Fruit fly (Drosophila melanogaster): ENCODE measurements around the gene CG9705.

Gene CG9705

dm6 chr3L:16805806-16806719 lies 26.2 kb downstream of the CG9705 start (continued):
- TF ChIP-seq CG3163 (GFP tag; optimal IDR thresholded peaks at IDR 0.05) (no peak), CG12071 (GFP tag; optimal IDR thresholded peaks at IDR 0.05) (no peak), fu2 (GFP tag; optimal IDR thresholded peaks at IDR 0.05) (peak; percentile 10), sisA (GFP tag; IDR thresholded peaks at IDR 0.05) (peak; percentile 51), CG32772 (GFP tag; IDR thresholded peaks at IDR 0.05) (peak; percentile 47; the same call in 1 of the 2 replicates), Lhr (GFP tag; optimal IDR thresholded peaks at IDR 0.05) (no peak), CG10267 (tag; optimal IDR thresholded peaks at IDR 0.05) (peak; percentile 13), chn (GFP tag; optimal IDR thresholded peaks at IDR 0.05) (peak; percentile 37), btn (GFP tag; optimal IDR thresholded peaks at IDR 0.05) (peak; percentile 33), CG2712 (tag; optimal IDR thresholded peaks at IDR 0.05) (peak; percentile 67), esg (GFP tag; conservative IDR thresholded peaks at IDR 0.05) (peak; percentile 36; the same call in 1 of the 2 replicates), CG6854 (GFP tag; optimal IDR thresholded peaks at IDR 0.05) (peak; percentile 39), CG17912 (GFP tag; optimal IDR thresholded peaks at IDR 0.05) (no peak), Hand (GFP tag; optimal IDR thresholded peaks at IDR 0.05) (peak; percentile 60), CG12942 (GFP tag; optimal IDR thresholded peaks at IDR 0.05) (no peak), onecut (GFP tag; IDR thresholded peaks at IDR 0.05) (no peak), prd (optimal IDR thresholded peaks at IDR 0.05) (no peak), prd (GFP tag; IDR thresholded peaks at IDR 0.05) (peak; percentile 7; the same call in 1 of the 3 replicates), Bteb2 (GFP tag; optimal IDR thresholded peaks at IDR 0.05) (peak; percentile 35), Hmr (GFP tag; optimal IDR thresholded peaks at IDR 0.05) (peak; percentile 79), CG9817 (tag; optimal IDR thresholded peaks at IDR 0.05) (peak; percentile 44), CG8290 (GFP tag; optimal IDR thresholded peaks at IDR 0.05) (no peak), CG8290 (tag; optimal IDR thresholded peaks at IDR 0.05) (peak in 1 of 2 experiments; percentile 42), CG4360 (GFP tag; IDR thresholded peaks at IDR 0.05) (no peak), fru (optimal IDR thresholded peaks at IDR 0.05) (no peak), mam (GFP tag; optimal IDR thresholded peaks at IDR 0.05) (peak; percentile 51), Elba2 (GFP tag; optimal IDR thresholded peaks at IDR 0.05) (no peak), CG9609 (GFP tag; optimal IDR thresholded peaks at IDR 0.05) (no peak), kah (GFP tag; optimal IDR thresholded peaks at IDR 0.05) (no peak), HmgZ (tag; optimal IDR thresholded peaks at IDR 0.05) (peak; percentile 26), CG11696 (GFP tag; IDR thresholded peaks at IDR 0.05) (no peak), sqz (GFP tag; optimal IDR thresholded peaks at IDR 0.05) (no peak), HHEX (GFP tag; optimal IDR thresholded peaks at IDR 0.05) (no peak), aop (GFP tag; IDR thresholded peaks at IDR 0.05) (no peak), crc (GFP tag; optimal IDR thresholded peaks at IDR 0.05) (no peak), CG6272 (GFP tag; IDR thresholded peaks at IDR 0.05) (no peak), knrl (GFP tag; IDR thresholded peaks at IDR 0.05; ENCODE audit: partially characterized antibody) (no peak), jigr1 (GFP tag; IDR thresholded peaks at IDR 0.05) (no peak), Six4 (GFP tag; optimal IDR thresholded peaks at IDR 0.05) (no peak), CG5180 (GFP tag; optimal IDR thresholded peaks at IDR 0.05) (no peak), her (GFP tag; optimal IDR thresholded peaks at IDR 0.05) (no peak), dati (GFP tag; IDR thresholded peaks at IDR 0.05) (no peak), Hmx (GFP tag; optimal IDR thresholded peaks at IDR 0.05) (peak; percentile 22), Pdp1 (GFP tag; optimal IDR thresholded peaks at IDR 0.05) (peak; percentile 41 to 94), sd (tag; optimal IDR thresholded peaks at IDR 0.05) (no peak), CG15073 (GFP tag; optimal IDR thresholded peaks at IDR 0.05) (no peak), CG13123 (GFP tag; optimal IDR thresholded peaks at IDR 0.05) (no peak), CG43689 (GFP tag; IDR thresholded peaks at IDR 0.05) (no peak), CG12219 (GFP tag; optimal IDR thresholded peaks at IDR 0.05) (no peak), ERR (GFP tag; optimal IDR thresholded peaks at IDR 0.05) (peak; percentile 96)

Data from whole organism, embryonic.